Fruit fly (Drosophila melanogaster) whole organism, embryonic: ENCODE results near the gene CG8564.

Experiments used
- ATbp ChIP-seq: fragments of 200-800 bp; sonication (Bioruptor generic); optimal IDR thresholded peaks from 2 replicates; lab custom pipeline; 2017; ENCODE audit warnings: missing biosample characterization, mild to moderate bottlenecking, missing genetic modification characterization, missing genetic modification reagents
- Awh ChIP-seq: fragments of 200-800 bp; sonication (Bioruptor generic); IDR thresholded peaks from 2 replicates; pipeline ENCODE4, ENCODE4 v1.3.6; 2022; ENCODE audit warnings: missing biosample characterization, missing genetic modification characterization
- Bteb2 ChIP-seq: fragments of 200-800 bp; sonication (Bioruptor generic); optimal IDR thresholded peaks from 2 replicates; lab custom pipeline; 2016; ENCODE audit warnings: missing biosample characterization, missing genetic modification characterization
- CG11247 ChIP-seq: fragments of 200-800 bp; sonication (Bioruptor generic); IDR thresholded peaks from 2 replicates; pipeline ENCODE4 v1.3.6; 2022; ENCODE audit warnings: missing biosample characterization, missing genetic modification characterization
- CG14050 ChIP-seq: fragments of 200-800 bp; sonication (Bioruptor generic); IDR thresholded peaks from 3 replicates; pipeline ENCODE4 v1.3.6; 2022; ENCODE audit warnings: missing biosample characterization, missing genetic modification characterization
- CG15514 ChIP-seq: fragments of 200-800 bp; sonication (Bioruptor generic); optimal IDR thresholded peaks from 3 replicates; lab custom pipeline; 2017; ENCODE audit warnings: missing biosample characterization, missing genetic modification characterization, mild to moderate bottlenecking, moderate library complexity, missing genetic modification reagents
- CG15696 ChIP-seq: fragments of 200-800 bp; sonication (Bioruptor generic); optimal IDR thresholded peaks from 2 replicates; lab custom pipeline; 2019; ENCODE audit warnings: missing biosample characterization, mild to moderate bottlenecking, missing genetic modification characterization, moderate library complexity
- CG16815 ChIP-seq: fragments of 200-800 bp; sonication (Bioruptor generic); optimal IDR thresholded peaks from 3 replicates; lab custom pipeline; 2017; ENCODE audit warnings: missing biosample characterization, mild to moderate bottlenecking, missing genetic modification characterization
- CG18764 ChIP-seq: fragments of 200-800 bp; sonication (Bioruptor generic); optimal IDR thresholded peaks from 3 replicates; lab custom pipeline; 2016; ENCODE audit warnings: missing biosample characterization, missing genetic modification characterization
- CG31224 ChIP-seq: fragments of 200-800 bp; sonication (Bioruptor generic); IDR thresholded peaks from 2 replicates; pipeline ENCODE4 v1.3.6; 2022; ENCODE audit warnings: missing biosample characterization, missing genetic modification characterization
- CG31441 ChIP-seq: fragments of 200-800 bp; sonication (Bioruptor generic); IDR thresholded peaks from 2 replicates; pipeline ENCODE4 v1.3.6; 2022; ENCODE audit warnings: missing biosample characterization, missing genetic modification characterization
- CG3847 ChIP-seq: fragments of 200-800 bp; sonication (Bioruptor generic); IDR thresholded peaks from 2 replicates; pipeline ENCODE4 v1.3.6; 2022; ENCODE audit warnings: missing biosample characterization, missing genetic modification characterization
- CG4424 ChIP-seq: fragments of 200-800 bp; sonication (Bioruptor generic); optimal IDR thresholded peaks from 3 replicates; lab custom pipeline; 2016; ENCODE audit warnings: missing biosample characterization, missing genetic modification characterization
- CG4820 ChIP-seq: fragments of 200-800 bp; sonication (Bioruptor generic); optimal IDR thresholded peaks from 3 replicates; lab custom pipeline; 2016; ENCODE audit warnings: missing biosample characterization, missing genetic modification characterization
- CG6854 ChIP-seq: fragments of 200-800 bp; sonication (Bioruptor generic); optimal IDR thresholded peaks from 3 replicates; lab custom pipeline; 2017; ENCODE audit warnings: missing biosample characterization, mild to moderate bottlenecking, missing genetic modification characterization
- CG7271 ChIP-seq: fragments of 200-800 bp; sonication (Bioruptor generic); optimal IDR thresholded peaks from 2 replicates; lab custom pipeline; 2018; ENCODE audit warnings: missing biosample characterization, mild to moderate bottlenecking, missing genetic modification characterization, moderate library complexity
- CG7372 ChIP-seq: fragments of 200-800 bp; sonication (Bioruptor generic); IDR thresholded peaks from 2 replicates; pipeline ENCODE4 v1.3.6; 2022; ENCODE audit warnings: missing biosample characterization, missing genetic modification characterization
- CG7987 ChIP-seq: fragments of 200-800 bp; sonication (Bioruptor generic); optimal IDR thresholded peaks from 2 replicates; lab custom pipeline; 2018; ENCODE audit warnings: missing biosample characterization, mild to moderate bottlenecking, missing genetic modification characterization, moderate library complexity
- CG8290 ChIP-seq, 3 experiments: fragments of 200-800 bp; sonication (Bioruptor generic); optimal IDR thresholded peaks; 2 replicates each; lab custom pipeline; 2016 to 2019; ENCODE audit warnings: missing biosample characterization in 3 of 3, missing genetic modification characterization in 3 of 3, mild to moderate bottlenecking in 2 of 3, moderate library complexity in 1 of 3
- CG9437 ChIP-seq: fragments of 200-800 bp; sonication (Bioruptor generic); optimal IDR thresholded peaks from 2 replicates; lab custom pipeline; 2018; ENCODE audit warnings: missing biosample characterization, mild to moderate bottlenecking, missing genetic modification characterization
- D ChIP-seq, 2 experiments: fragments of 200-800 bp in 1 of 2; fragments of >200 bp in 1 of 2; sonication (Bioruptor generic) in 1 of 2; optimal IDR thresholded peaks; 2 replicates in 1 of 2; 3 replicates in 1 of 2; lab custom pipeline; 2017; ENCODE audit warnings: mild to moderate bottlenecking in 1 of 2, missing biosample characterization in 1 of 2, missing genetic modification characterization in 1 of 2, missing genetic modification reagents in 1 of 2
- D19B ChIP-seq: fragments of 200-800 bp; sonication (Bioruptor generic); optimal IDR thresholded peaks from 2 replicates; lab custom pipeline; 2017; ENCODE audit warnings: missing biosample characterization, mild to moderate bottlenecking, missing genetic modification characterization
- Dek ChIP-seq: fragments of 200-800 bp; sonication (Bioruptor generic); optimal IDR thresholded peaks from 3 replicates; lab custom pipeline; 2019; ENCODE audit warnings: missing biosample characterization, mild to moderate bottlenecking, missing genetic modification characterization, moderate library complexity
- HmgD ChIP-seq: fragments of 200-800 bp; sonication (Bioruptor generic); optimal IDR thresholded peaks from 3 replicates; lab custom pipeline; 2016; ENCODE audit warnings: missing biosample characterization, missing genetic modification characterization
- Hmx ChIP-seq: fragments of 200-800 bp; sonication (Bioruptor generic); optimal IDR thresholded peaks from 2 replicates; lab custom pipeline; 2016; ENCODE audit warnings: missing biosample characterization, missing genetic modification characterization
- Kr ChIP-seq: fragments of 200-800 bp; sonication (Bioruptor generic); optimal IDR thresholded peaks from 2 replicates; lab custom pipeline; 2017; ENCODE audit warnings: missing biosample characterization, mild to moderate bottlenecking, missing genetic modification characterization
- Mrtf ChIP-seq: fragments of 200-800 bp; sonication (Bioruptor generic); IDR thresholded peaks from 3 replicates; pipeline ENCODE4 v1.3.6; 2022; ENCODE audit warnings: missing biosample characterization, missing genetic modification characterization
- NK7.1 ChIP-seq: fragments of 200-800 bp; sonication (Bioruptor generic); optimal IDR thresholded peaks from 3 replicates; lab custom pipeline; 2016; ENCODE audit warnings: missing biosample characterization, missing genetic modification characterization
- Neu2 ChIP-seq: fragments of 200-800 bp; sonication (Bioruptor generic); optimal IDR thresholded peaks from 3 replicates; lab custom pipeline; 2016; ENCODE audit warnings: missing biosample characterization, missing genetic modification characterization, borderline replicate concordance
- Oli ChIP-seq: fragments of 200-800 bp; sonication (Bioruptor generic); optimal IDR thresholded peaks from 2 replicates; lab custom pipeline; 2018; ENCODE audit warnings: missing biosample characterization, mild to moderate bottlenecking, missing genetic modification characterization, moderate library complexity
- Optix ChIP-seq: fragments of 200-800 bp; sonication (Bioruptor generic); IDR thresholded peaks from 3 replicates; pipeline ENCODE4 v1.3.6; 2022; ENCODE audit warnings: missing biosample characterization, missing genetic modification characterization
- Ravus ChIP-seq: fragments of 200-800 bp; sonication (Bioruptor generic); IDR thresholded peaks from 2 replicates; pipeline ENCODE4 v1.3.6; 2022; ENCODE audit warnings: missing biosample characterization, missing genetic modification characterization
- Sry-δ ChIP-seq: fragments of 200-800 bp; sonication (Bioruptor generic); optimal IDR thresholded peaks from 2 replicates; lab custom pipeline; 2016; ENCODE audit warnings: missing biosample characterization, missing genetic modification characterization
- Ssrp ChIP-seq: fragments of 200-800 bp; sonication (Bioruptor generic); optimal IDR thresholded peaks from 2 replicates; lab custom pipeline; 2018; ENCODE audit warnings: missing biosample characterization, mild to moderate bottlenecking, missing genetic modification characterization, moderate library complexity
- TFAM ChIP-seq: fragments of 200-800 bp; sonication (Bioruptor generic); optimal IDR thresholded peaks from 2 replicates; lab custom pipeline; 2017; ENCODE audit warnings: missing biosample characterization, missing genetic modification characterization, inconsistent platforms
- ase ChIP-seq: fragments of 200-800 bp; sonication (Bioruptor generic); IDR thresholded peaks from 3 replicates; pipeline ENCODE4 v1.3.6; 2022; ENCODE audit warnings: missing biosample characterization, missing genetic modification characterization
- danr ChIP-seq: fragments of 200-800 bp; sonication (Bioruptor generic); IDR thresholded peaks from 2 replicates; pipeline ENCODE4 v1.3.6; 2022; ENCODE audit warnings: missing biosample characterization, missing genetic modification characterization
- her ChIP-seq: fragments of 200-800 bp; sonication (Bioruptor generic); optimal IDR thresholded peaks from 2 replicates; lab custom pipeline; 2016; ENCODE audit warnings: missing biosample characterization, missing genetic modification characterization
- hth ChIP-seq: fragments of >200 bp; optimal IDR thresholded peaks from 2 replicates; lab custom pipeline; 2017; ENCODE audit warnings: inconsistent platforms
- ind ChIP-seq: fragments of 200-800 bp; sonication (Bioruptor generic); optimal IDR thresholded peaks from 3 replicates; lab custom pipeline; 2016; ENCODE audit warnings: missing biosample characterization, missing genetic modification characterization
- kah ChIP-seq: fragments of 200-800 bp; sonication (Bioruptor generic); optimal IDR thresholded peaks from 2 replicates; lab custom pipeline; 2018; ENCODE audit warnings: missing biosample characterization, mild to moderate bottlenecking, missing genetic modification characterization
- nerfin-1 ChIP-seq: fragments of 200-800 bp; sonication (Bioruptor generic); optimal IDR thresholded peaks from 3 replicates; lab custom pipeline; 2019; ENCODE audit warnings: missing biosample characterization, mild to moderate bottlenecking, missing genetic modification characterization, moderate library complexity
- nmo ChIP-seq: fragments of 200-800 bp; sonication (Bioruptor generic); optimal IDR thresholded peaks from 2 replicates; lab custom pipeline; 2018; ENCODE audit warnings: missing biosample characterization, mild to moderate bottlenecking, missing genetic modification characterization, moderate library complexity
- pzg ChIP-seq: fragments of 200-800 bp; sonication (Bioruptor generic); optimal IDR thresholded peaks from 3 replicates; lab custom pipeline; 2018; ENCODE audit warnings: missing biosample characterization, mild to moderate bottlenecking, missing genetic modification characterization, moderate library complexity
- ranshi ChIP-seq: fragments of 200-800 bp; sonication (Bioruptor generic); IDR thresholded peaks from 2 replicates; pipeline ENCODE4 v1.3.6; 2022; ENCODE audit warnings: missing biosample characterization, missing genetic modification characterization
- sima ChIP-seq: fragments of 200-800 bp; sonication (Bioruptor generic); optimal IDR thresholded peaks from 2 replicates; lab custom pipeline; 2016; ENCODE audit warnings: missing biosample characterization, missing genetic modification characterization
- so ChIP-seq: fragments of 200-800 bp; sonication (Bioruptor generic); IDR thresholded peaks from 3 replicates; pipeline ENCODE4 v1.3.6; 2022; ENCODE audit warnings: missing biosample characterization, missing genetic modification characterization
- sug ChIP-seq: fragments of 200-800 bp; optimal IDR thresholded peaks from 2 replicates; lab custom pipeline; 2019; ENCODE audit warnings: missing biosample characterization, mild to moderate bottlenecking, missing genetic modification characterization, moderate library complexity
- unc-4 ChIP-seq: fragments of 200-800 bp; sonication (Bioruptor generic); IDR thresholded peaks from 2 replicates; pipeline ENCODE4 v1.3.6; 2022; ENCODE audit warnings: missing biosample characterization, missing genetic modification characterization; ENCODE audit not compliant: partially characterized antibody

Gene CG8564

dm6 chr3L:7356386-7357117 lies 31.2 kb downstream of the CG8564 start, which contains the start of gene CTCF (continued):
- TF ChIP-seq sima (GFP tag; lab: Kevin White, UChicago), result no peak
- TF ChIP-seq danr (GFP tag; lab: Robert Waterston, UW), result no peak
- no peak for TF ChIP-seq CG14050 (GFP tag; lab: Robert Waterston, UW)
- TF ChIP-seq CG15514, result peak; percentile 95
- TF ChIP-seq CG18764, result no peak
- peak; percentile 39 for TF ChIP-seq CG7271
- peak; percentile 49 for TF ChIP-seq CG9437 (GFP tag; lab: Kevin White, UChicago)
- TF ChIP-seq CG4424 (GFP tag; lab: Kevin White, UChicago), result peak; percentile 43
- TF ChIP-seq pzg (GFP tag; lab: Kevin White, UChicago), result peak; percentile 62
- TF ChIP-seq CG16815 (GFP tag; lab: Kevin White, UChicago), result no peak
- TF ChIP-seq NK7.1 (GFP tag; lab: Kevin White, UChicago), result peak; percentile 20
- TF ChIP-seq CG31224, result no peak
- TF ChIP-seq CG11247, result peak; percentile 45; the same call in 1 of the 2 replicates
- no peak for TF ChIP-seq Ravus (GFP tag; lab: Robert Waterston, UW)
- no peak for TF ChIP-seq Optix (GFP tag; lab: Robert Waterston, UW)
- TF ChIP-seq CG8290 (GFP tag; optimal IDR thresholded peaks at IDR 0.05; lab: Kevin White, UChicago), result peak; percentile 59
- peak in 1 of 2 experiments; percentile 55 for TF ChIP-seq CG8290 (tag; optimal IDR thresholded peaks at IDR 0.05; lab: Kevin White, UChicago)
- TF ChIP-seq so (GFP tag; lab: Robert Waterston, UW), result no peak
- TF ChIP-seq Kr (GFP tag; lab: Kevin White, UChicago), result no peak
- no peak for TF ChIP-seq HmgD
- no peak for TF ChIP-seq ranshi (GFP tag; lab: Robert Waterston, UW)
- no peak for TF ChIP-seq Hmx (GFP tag; lab: Kevin White, UChicago)
- TF ChIP-seq her, result peak; percentile 20
- peak; percentile 47 for TF ChIP-seq sug (tag; lab: Kevin White, UChicago)
- TF ChIP-seq nmo, result peak; percentile 90
- TF ChIP-seq D (optimal IDR thresholded peaks at IDR 0.05; lab: Kevin White, UChicago), result peak; percentile 58
- TF ChIP-seq D (GFP tag; optimal IDR thresholded peaks at IDR 0.05; lab: Kevin White, UChicago), result peak; percentile 1
- peak; percentile 88 for TF ChIP-seq unc-4 (GFP tag; lab: Robert Waterston, UW)
- peak; percentile 90 for TF ChIP-seq Sry-δ
- no peak for TF ChIP-seq CG6854 (GFP tag; lab: Kevin White, UChicago)
- peak; percentile 3 for TF ChIP-seq CG7987 (GFP tag; lab: Kevin White, UChicago)
- no peak for TF ChIP-seq CG7372
- no peak for TF ChIP-seq D19B (GFP tag; lab: Kevin White, UChicago)
- TF ChIP-seq CG15696 (tag; lab: Kevin White, UChicago), result peak; percentile 38
- no peak for TF ChIP-seq Neu2 (GFP tag; lab: Kevin White, UChicago)
- TF ChIP-seq CG4820 (GFP tag; lab: Kevin White, UChicago), result peak; percentile 38
- 0 out of 3 replicates have a peak, but pooled peaks have one; percentile 48 for TF ChIP-seq Mrtf (GFP tag; lab: Robert Waterston, UW)
- peak; percentile 40; the same call in 1 of the 2 replicates for TF ChIP-seq CG31441
- TF ChIP-seq Dek (tag; lab: Kevin White, UChicago), result no peak
- no peak for TF ChIP-seq kah (GFP tag; lab: Kevin White, UChicago)
- TF ChIP-seq ATbp (GFP tag; lab: Kevin White, UChicago), result no peak
- TF ChIP-seq hth (lab: Kevin White, UChicago), result no peak
- TF ChIP-seq Bteb2 (GFP tag; lab: Kevin White, UChicago), result peak; percentile 5
- TF ChIP-seq Oli (tag; lab: Kevin White, UChicago), result peak; percentile 32
- peak; percentile 4 for TF ChIP-seq ind (GFP tag; lab: Kevin White, UChicago)
- TF ChIP-seq CG3847 (GFP tag; lab: Robert Waterston, UW), result 0 out of 2 replicates have a peak, but pooled peaks have one; percentile 6
- peak; percentile 100 for TF ChIP-seq nerfin-1 (tag; lab: Kevin White, UChicago)
- 0 out of 3 replicates have a peak, but pooled peaks have one; percentile 38 for TF ChIP-seq ase (GFP tag; lab: Robert Waterston, UW)
- TF ChIP-seq Ssrp (tag; lab: Kevin White, UChicago), result no peak
- TF ChIP-seq Awh (GFP tag; lab: Robert Waterston, UW), result peak; percentile 62; the same call in 1 of the 2 replicates
- no peak for TF ChIP-seq TFAM (GFP tag; lab: Kevin White, UChicago)
